Worm (Caenorhabditis elegans): ENCODE results near the gene srj-5.

srj-5 gene

DNA sequence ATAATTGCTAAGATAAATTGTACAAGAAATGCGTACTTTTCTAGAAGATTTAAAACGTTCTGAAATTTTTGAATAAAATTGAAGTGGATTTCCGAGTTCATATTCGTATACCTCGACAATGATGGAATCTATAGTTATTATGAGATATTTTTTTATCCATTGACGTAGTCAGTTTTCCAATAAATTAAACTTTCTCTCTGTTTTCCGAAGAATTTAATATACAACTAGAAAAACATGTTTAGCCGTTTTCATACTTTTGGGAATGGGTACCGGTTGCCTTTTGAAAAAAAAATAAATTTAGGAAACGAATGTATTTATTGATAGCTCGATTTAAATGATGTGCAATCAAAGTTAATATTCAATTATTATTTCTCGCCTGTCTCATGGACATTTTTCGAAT is 44.0 kb downstream of the srj-5 start, which contains the start of gene srw-109:
srw-109 (minus strand) TSS at position 101 of the 400 bp plus-strand sequence.
- TF ChIP-seq blmp-1 (tag; optimal IDR thresholded peaks at IDR 0.05; ENCODE audit: insufficient read depth) = no peak
- TF ChIP-seq unc-39 (tag; optimal IDR thresholded peaks at IDR 0.05) = no peak
- TF ChIP-seq crh-2 (tag; optimal IDR thresholded peaks at IDR 0.05) = no peak
- no peak for TF ChIP-seq fos-1 (tag; optimal IDR thresholded peaks at IDR 0.05)
- no peak for TF ChIP-seq C34F6.9 (tag; optimal IDR thresholded peaks at IDR 0.05)
- no peak for TF ChIP-seq ZK546.5 (tag; optimal IDR thresholded peaks at IDR 0.05)
- no peak for TF ChIP-seq nhr-21 (tag; optimal IDR thresholded peaks at IDR 0.05)
- no peak for TF ChIP-seq snpc-4 (tag; optimal IDR thresholded peaks at IDR 0.05)
- TF ChIP-seq lsy-2 (tag; optimal IDR thresholded peaks at IDR 0.05) = no peak
- no peak for TF ChIP-seq sma-9 (GFP tag; optimal IDR thresholded peaks at IDR 0.05)
- no peak for TF ChIP-seq sma-9 (tag; optimal IDR thresholded peaks at IDR 0.05)
- TF ChIP-seq sem-4 (tag; optimal IDR thresholded peaks at IDR 0.05) = no peak
- TF ChIP-seq Y55F3AM.14 (GFP tag; optimal IDR thresholded peaks at IDR 0.05) = no peak
- TF ChIP-seq aly-2 (tag; optimal IDR thresholded peaks at IDR 0.05) = no peak
- TF ChIP-seq skn-1 (tag; optimal IDR thresholded peaks at IDR 0.05) = no peak

ce11 chrV:604105-604504 is 48.7 kb downstream of the srj-5 start, which contains the start of gene srlf-37:
Gene srlf-37, minus strand, starts transcription at chrV:604205.
- TF ChIP-seq sma-3 (GFP tag; optimal IDR thresholded peaks at IDR 0.05) (no peak), nhr-6 (tag; optimal IDR thresholded peaks at IDR 0.05) (no peak), ceh-82 (tag; optimal IDR thresholded peaks at IDR 0.05) (no peak), nhr-12 (tag; optimal IDR thresholded peaks at IDR 0.05) (no peak), ztf-1 (GFP tag; conservative IDR thresholded peaks at IDR 0.05) (no peak), mbf-1 (tag; optimal IDR thresholded peaks at IDR 0.05) (no peak), zag-1 (tag; optimal IDR thresholded peaks at IDR 0.05) (no peak), mdl-1 (tag; optimal IDR thresholded peaks at IDR 0.05) (no peak), nhr-11 (tag; optimal IDR thresholded peaks at IDR 0.05) (no peak), egl-27 (tag; optimal IDR thresholded peaks at IDR 0.05) (no peak), lin-39 (tag; optimal IDR thresholded peaks at IDR 0.05) (no peak)
